Worm (Caenorhabditis elegans) whole organism, L2 larva: ENCODE results near the gene let-805.

Experiments
- F13H6.1 ChIP-seq: sonication (generic microtip); optimal IDR thresholded peaks from 2 replicates; lab custom pipeline; 2016; ENCODE audit warnings: missing genetic modification characterization, missing compliant biosample characterization
- R02D3.7 ChIP-seq: fragments of 150-350 bp; optimal IDR thresholded peaks from 2 replicates; lab custom pipeline; 2014; ENCODE audit warnings: missing biosample characterization, missing genetic modification characterization
- Y55F3AM.14 ChIP-seq: fragments of 200-800 bp; sonication (Bioruptor generic); optimal IDR thresholded peaks from 2 replicates; lab custom pipeline; 2018; ENCODE audit warnings: mild to moderate bottlenecking, missing genetic modification characterization, missing compliant biosample characterization
- ZK546.5 ChIP-seq: sonication (generic microtip); optimal IDR thresholded peaks from 2 replicates; lab custom pipeline; 2017; ENCODE audit warnings: missing biosample characterization, missing genetic modification characterization
- aly-2 ChIP-seq: fragments of 150-350 bp; optimal IDR thresholded peaks from 2 replicates; lab custom pipeline; 2014; ENCODE audit warnings: missing biosample characterization, missing genetic modification characterization
- ama-1 ChIP-seq: fragments of 150-350 bp; optimal IDR thresholded peaks from 2 replicates; lab custom pipeline; 2018; ENCODE audit warnings: inconsistent platforms
- blmp-1 ChIP-seq: sonication (generic microtip); optimal IDR thresholded peaks from 2 replicates; lab custom pipeline; 2017; ENCODE audit warnings: missing genetic modification characterization, mild to moderate bottlenecking, missing compliant biosample characterization, antibody characterized with exemption, moderate library complexity; ENCODE audit not compliant: insufficient read depth
- ceh-16 ChIP-seq: fragments of 150-350 bp; optimal IDR thresholded peaks from 2 replicates; lab custom pipeline; 2014; ENCODE audit warnings: missing biosample characterization, missing genetic modification characterization
- ceh-82 ChIP-seq: fragments of 150-350 bp; optimal IDR thresholded peaks from 2 replicates; lab custom pipeline; 2014; ENCODE audit warnings: missing biosample characterization, missing genetic modification characterization
- crh-2 ChIP-seq: sonication (generic microtip); optimal IDR thresholded peaks from 2 replicates; lab custom pipeline; 2017; ENCODE audit warnings: missing biosample characterization, missing genetic modification characterization
- dmd-4 ChIP-seq: sonication (generic microtip); optimal IDR thresholded peaks from 2 replicates; lab custom pipeline; 2017; ENCODE audit warnings: missing biosample characterization, missing genetic modification characterization
- egl-27 ChIP-seq: sonication (generic microtip); optimal IDR thresholded peaks from 3 replicates; lab custom pipeline; 2017; ENCODE audit warnings: missing biosample characterization, missing genetic modification reagents, missing genetic modification characterization
- elt-1 ChIP-seq: fragments of 150-350 bp; optimal IDR thresholded peaks from 2 replicates; lab custom pipeline; 2014; ENCODE audit warnings: missing biosample characterization, missing genetic modification characterization
- elt-3 ChIP-seq: sonication (generic microtip); optimal IDR thresholded peaks from 2 replicates; lab custom pipeline; 2017; ENCODE audit warnings: missing biosample characterization, missing genetic modification characterization
- fos-1 ChIP-seq: fragments of 150-350 bp; optimal IDR thresholded peaks from 2 replicates; lab custom pipeline; 2014; ENCODE audit warnings: missing biosample characterization, missing genetic modification characterization
- lin-39 ChIP-seq: fragments of 150-350 bp; optimal IDR thresholded peaks from 2 replicates; lab custom pipeline; 2014; ENCODE audit warnings: missing biosample characterization, missing genetic modification reagents, missing genetic modification characterization
- lsy-2 ChIP-seq, 2 experiments: fragments of 150-350 bp in 1 of 2; sonication (generic microtip) in 1 of 2; optimal IDR thresholded peaks; 2 replicates each; lab custom pipeline; 2014 to 2017; ENCODE audit warnings: missing biosample characterization in 2 of 2, missing genetic modification characterization in 2 of 2
- mbf-1 ChIP-seq: sonication (generic microtip); optimal IDR thresholded peaks from 2 replicates; lab custom pipeline; 2017; ENCODE audit warnings: missing biosample characterization, missing genetic modification characterization
- nhr-11 ChIP-seq: fragments of 150-350 bp; optimal IDR thresholded peaks from 2 replicates; lab custom pipeline; 2014; ENCODE audit warnings: missing biosample characterization, missing genetic modification characterization
- nhr-12 ChIP-seq: fragments of 150-350 bp; optimal IDR thresholded peaks from 2 replicates; lab custom pipeline; 2014; ENCODE audit warnings: missing biosample characterization, missing genetic modification characterization
- nhr-129 ChIP-seq: fragments of 150-350 bp; optimal IDR thresholded peaks from 2 replicates; lab custom pipeline; 2014; ENCODE audit warnings: missing biosample characterization, missing genetic modification characterization
- nhr-21 ChIP-seq: fragments of 150-350 bp; optimal IDR thresholded peaks from 2 replicates; lab custom pipeline; 2014; ENCODE audit warnings: missing biosample characterization, missing genetic modification characterization
- nhr-23 ChIP-seq: fragments of 150-350 bp; optimal IDR thresholded peaks from 2 replicates; lab custom pipeline; 2014; ENCODE audit warnings: missing biosample characterization, missing genetic modification reagents, missing genetic modification characterization
- nhr-25 ChIP-seq: fragments of 150-350 bp; sonication (generic microtip); optimal IDR thresholded peaks from 3 replicates; lab custom pipeline; 2014; ENCODE audit warnings: missing biosample characterization, missing genetic modification characterization
- nhr-77 ChIP-seq: fragments of 150-350 bp; optimal IDR thresholded peaks from 2 replicates; lab custom pipeline; 2014; ENCODE audit warnings: missing biosample characterization, missing genetic modification characterization
- sem-4 ChIP-seq: fragments of 150-350 bp; optimal IDR thresholded peaks from 2 replicates; lab custom pipeline; 2014; ENCODE audit warnings: missing biosample characterization, missing genetic modification reagents, missing genetic modification characterization
- skn-1 ChIP-seq: sonication (generic microtip); optimal IDR thresholded peaks from 2 replicates; lab custom pipeline; 2017; ENCODE audit warnings: missing biosample characterization, missing genetic modification characterization
- sma-3 ChIP-seq: sonication (generic microtip); optimal IDR thresholded peaks from 2 replicates; lab custom pipeline; 2016; ENCODE audit warnings: missing genetic modification reagents, missing genetic modification characterization, missing compliant biosample characterization
- sma-9 ChIP-seq, 2 experiments: fragments of 150-350 bp in 1 of 2; sonication (generic microtip) in 1 of 2; optimal IDR thresholded peaks; 2 replicates each; lab custom pipeline; 2014 to 2016; ENCODE audit warnings: missing genetic modification characterization in 2 of 2, mild to moderate bottlenecking in 1 of 2, missing biosample characterization in 1 of 2, missing compliant biosample characterization in 1 of 2, missing genetic modification reagents in 1 of 2, moderate library complexity in 1 of 2
- snpc-4 ChIP-seq: fragments of 150-350 bp; optimal IDR thresholded peaks from 2 replicates; lab custom pipeline; 2014; ENCODE audit warnings: missing biosample characterization, missing genetic modification characterization
- unc-39 ChIP-seq: fragments of 150-350 bp; optimal IDR thresholded peaks from 2 replicates; lab custom pipeline; 2014; ENCODE audit warnings: missing biosample characterization, missing genetic modification characterization
- unc-55 ChIP-seq: fragments of 150-350 bp; sonication (generic microtip); optimal IDR thresholded peaks from 3 replicates; lab custom pipeline; 2014; ENCODE audit warnings: missing biosample characterization, missing genetic modification reagents, missing genetic modification characterization
- unc-62 ChIP-seq: fragments of 150-350 bp; optimal IDR thresholded peaks from 2 replicates; lab custom pipeline; 2014; ENCODE audit warnings: missing biosample characterization, missing genetic modification reagents, missing genetic modification characterization
- zag-1 ChIP-seq: fragments of 150-350 bp; optimal IDR thresholded peaks from 2 replicates; lab custom pipeline; 2014; ENCODE audit warnings: missing biosample characterization, missing genetic modification characterization
- ztf-1 ChIP-seq: fragments of 200-800 bp; sonication (Bioruptor generic); conservative IDR thresholded peaks from 2 replicates; pipeline ENCODE4 v1.3.6; 2022; ENCODE audit warnings: missing genetic modification characterization, missing compliant biosample characterization
- ztf-4 ChIP-seq: fragments of 150-350 bp; optimal IDR thresholded peaks from 2 replicates; lab custom pipeline; 2014; ENCODE audit warnings: missing biosample characterization, missing genetic modification characterization

The let-805 gene

ce11 chrIII:2679362-2679761, 21.5 kb downstream of the let-805 start:
- TF ChIP-seq sem-4 (tag; lab: Kevin White, UChicago) (no peak), nhr-11 (tag; lab: Kevin White, UChicago) (no peak), nhr-77 (tag; lab: Kevin White, UChicago) (no peak), ceh-16 (tag; lab: Kevin White, UChicago) (no peak), blmp-1 (tag; lab: Kevin White, UChicago) (no peak), nhr-129 (tag; lab: Kevin White, UChicago) (no peak), ceh-82 (tag; lab: Kevin White, UChicago) (no peak), skn-1 (no peak), unc-62 (GFP tag; lab: Kevin White, UChicago) (no peak), mbf-1 (tag; lab: Kevin White, UChicago) (no peak), zag-1 (tag; lab: Kevin White, UChicago) (no peak)

- no peak for TF ChIP-seq egl-27 (tag; lab: Kevin White, UChicago)
- TF ChIP-seq skn-1: no peak
- no peak for TF ChIP-seq sem-4 (tag; lab: Kevin White, UChicago)
- no peak for TF ChIP-seq nhr-25 (tag; lab: Kevin White, UChicago)
- no peak for TF ChIP-seq unc-55 (GFP tag; lab: Kevin White, UChicago)
- TF ChIP-seq nhr-23 (tag; lab: Kevin White, UChicago): no peak
- no peak for TF ChIP-seq unc-62 (GFP tag; lab: Kevin White, UChicago)
- TF ChIP-seq ztf-1: no peak
- TF ChIP-seq sma-3 (GFP tag; lab: Kevin White, UChicago): no peak
- TF ChIP-seq elt-3 (tag; lab: Kevin White, UChicago): no peak
- TF ChIP-seq crh-2 (tag; lab: Kevin White, UChicago): no peak
- TF ChIP-seq blmp-1 (tag; lab: Kevin White, UChicago): no peak
Observed at ce11 chrIII:2681559-2681958, 23.7 kb downstream of the let-805 start.

- no peak for TF ChIP-seq fos-1 (tag; lab: Kevin White, UChicago)
- TF ChIP-seq elt-1 (tag; lab: Kevin White, UChicago): no peak
- no peak for TF ChIP-seq dmd-4 (tag; lab: Kevin White, UChicago)
- TF ChIP-seq R02D3.7 (tag; lab: Kevin White, UChicago): no peak
Observed at ce11 chrIII:2683403-2683802, 25.5 kb downstream of the let-805 start.

- TF ChIP-seq nhr-12 (tag; lab: Kevin White, UChicago): no peak
- TF ChIP-seq ama-1 (lab: Kevin White, UChicago): no peak
- TF ChIP-seq nhr-23 (tag; lab: Kevin White, UChicago): no peak
- TF ChIP-seq sma-9 (GFP tag; optimal IDR thresholded peaks at IDR 0.05; lab: Kevin White, UChicago): no peak
- TF ChIP-seq sma-9 (tag; optimal IDR thresholded peaks at IDR 0.05; lab: Kevin White, UChicago): no peak
- TF ChIP-seq crh-2 (tag; lab: Kevin White, UChicago): no peak
- no peak for TF ChIP-seq R02D3.7 (tag; lab: Kevin White, UChicago)
- TF ChIP-seq lin-39 (tag; lab: Kevin White, UChicago): no peak
- no peak for TF ChIP-seq F13H6.1
- TF ChIP-seq Y55F3AM.14 (GFP tag; lab: Kevin White, UChicago): no peak
- no peak for TF ChIP-seq ztf-1
- no peak for TF ChIP-seq lsy-2 (tag; optimal IDR thresholded peaks at IDR 0.05; lab: Kevin White, UChicago)
- TF ChIP-seq aly-2 (tag; lab: Kevin White, UChicago): no peak
- no peak for TF ChIP-seq ZK546.5 (tag; lab: Kevin White, UChicago)
- TF ChIP-seq, all 48 proteins: peak for 0
Observed at ce11 chrIII:2686064-2686463, 28.2 kb downstream of the let-805 start, which contains the start of the genes Y71H2AL.2, Y71H2AL.4 and pbo-1. Gene Y71H2AL.2, plus strand, starts transcription at chrIII:2686364. Gene Y71H2AL.4, plus strand, starts transcription at chrIII:2686408. Gene pbo-1, minus strand, starts transcription at chrIII:2686463.

DNA sequence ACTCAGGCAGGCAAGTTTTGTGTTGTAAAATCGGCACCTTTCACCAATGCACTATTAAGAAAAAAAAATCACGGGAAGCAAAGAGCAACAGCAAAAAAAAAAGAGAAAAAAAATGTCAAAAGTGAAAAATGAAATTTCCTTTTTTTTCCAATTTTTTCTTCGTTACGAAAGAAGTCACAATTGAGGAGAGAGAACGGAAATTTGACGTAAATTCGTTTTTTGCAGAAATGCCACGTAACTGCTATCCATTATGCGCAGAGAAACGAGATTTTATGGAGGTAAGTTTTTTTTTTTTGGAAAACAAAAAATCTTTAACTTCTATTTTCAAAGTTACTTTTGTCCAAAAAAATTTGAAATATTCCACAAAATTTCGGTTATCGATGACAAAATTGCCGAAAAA, 28.8 kb downstream of the let-805 start:
- TF ChIP-seq nhr-23 (tag; lab: Kevin White, UChicago) (no peak), crh-2 (tag; lab: Kevin White, UChicago) (peak; percentile 7)

- TF ChIP-seq unc-39 (tag; lab: Kevin White, UChicago): no peak
- no peak for TF ChIP-seq nhr-23 (tag; lab: Kevin White, UChicago)
- no peak for TF ChIP-seq elt-3 (tag; lab: Kevin White, UChicago)
- TF ChIP-seq lin-39 (tag; lab: Kevin White, UChicago): no peak
- peak; percentile 69 for TF ChIP-seq fos-1 (tag; lab: Kevin White, UChicago)
- peak; percentile 45 for TF ChIP-seq crh-2 (tag; lab: Kevin White, UChicago)
- TF ChIP-seq snpc-4 (tag; lab: Kevin White, UChicago): no peak
- no peak for TF ChIP-seq nhr-21 (tag; lab: Kevin White, UChicago)
- no peak for TF ChIP-seq ztf-4 (tag; lab: Kevin White, UChicago)
- TF ChIP-seq, all 48 proteins: peak for 2
Observed at ce11 chrIII:2687412-2687811, 29.5 kb downstream of the let-805 start.
